Fruit fly (Drosophila melanogaster): ENCODE results near the gene CG2926.

CG2926 gene

dm6 chr3R:5620387-5620956 is 32.3 kb upstream of the CG2926 start (continued):
- TF ChIP-seq CG5245 (GFP tag; optimal IDR thresholded peaks at IDR 0.05) = peak; percentile 61
- no peak for TF ChIP-seq ftz-f1 (GFP tag; optimal IDR thresholded peaks at IDR 0.05)
- TF ChIP-seq CG2116 (GFP tag; optimal IDR thresholded peaks at IDR 0.05) = peak; percentile 19
- TF ChIP-seq chn (GFP tag; optimal IDR thresholded peaks at IDR 0.05) = peak; percentile 43
- TF ChIP-seq CG3407 (GFP tag; optimal IDR thresholded peaks at IDR 0.05) = peak; percentile 38
- no peak for TF ChIP-seq CG15011 (GFP tag; optimal IDR thresholded peaks at IDR 0.05)
- peak; percentile 44 for TF ChIP-seq vfl (GFP tag; optimal IDR thresholded peaks at IDR 0.05)
- TF ChIP-seq sob (GFP tag; IDR thresholded peaks at IDR 0.05) = peak; percentile 37; the same call in 1 of the 2 replicates
- no peak for TF ChIP-seq tna (GFP tag; IDR thresholded peaks at IDR 0.05; ENCODE audit: partially characterized antibody)
- TF ChIP-seq prd (optimal IDR thresholded peaks at IDR 0.05) = no peak
- peak; percentile 71 for TF ChIP-seq prd (GFP tag; IDR thresholded peaks at IDR 0.05)
- peak; percentile 42; the same call in 2 of the 4 replicates for TF ChIP-seq Gug (GFP tag; IDR thresholded peaks at IDR 0.05)
- TF ChIP-seq Nf-YA (GFP tag; IDR thresholded peaks at IDR 0.05) = peak; percentile 35; the same call in 1 of the 2 replicates
- peak; percentile 38 for TF ChIP-seq gcm (GFP tag; optimal IDR thresholded peaks at IDR 0.05)
- TF ChIP-seq Nf-YB (GFP tag; optimal IDR thresholded peaks at IDR 0.05) = peak; percentile 32
- no peak for TF ChIP-seq NK7.1 (GFP tag; optimal IDR thresholded peaks at IDR 0.05)
- TF ChIP-seq Dfd (GFP tag; optimal IDR thresholded peaks at IDR 0.05) = no peak
- TF ChIP-seq CG4730 (GFP tag; IDR thresholded peaks at IDR 0.05) = peak; percentile 46; the same call in 1 of the 2 replicates
- no peak for TF ChIP-seq CG7987 (GFP tag; optimal IDR thresholded peaks at IDR 0.05)
- peak; percentile 97 for TF ChIP-seq Ets65A (GFP tag)
- TF ChIP-seq corto (GFP tag; optimal IDR thresholded peaks at IDR 0.05) = peak; percentile 32
- TF ChIP-seq CG17612 (GFP tag; IDR thresholded peaks at IDR 0.05) = no peak
- TF ChIP-seq lov (optimal IDR thresholded peaks at IDR 0.05) = no peak
- TF ChIP-seq lov (GFP tag; IDR thresholded peaks at IDR 0.05) = peak; percentile 84
- peak; percentile 59 for TF ChIP-seq Xrp1 (GFP tag; IDR thresholded peaks at IDR 0.05)
- TF ChIP-seq CG10543 (GFP tag; optimal IDR thresholded peaks at IDR 0.05) = no peak
- TF ChIP-seq ac (GFP tag; optimal IDR thresholded peaks at IDR 0.05) = no peak
- peak; percentile 52 for TF ChIP-seq dmrt11E (tag; optimal IDR thresholded peaks at IDR 0.05)
- peak; percentile 65 for TF ChIP-seq CG18599 (GFP tag; optimal IDR thresholded peaks at IDR 0.05)
- peak; percentile 23 for TF ChIP-seq CG4617 (GFP tag; optimal IDR thresholded peaks at IDR 0.05; ENCODE audit: borderline replicate concordance)
- TF ChIP-seq CG33557 (GFP tag; optimal IDR thresholded peaks at IDR 0.05) = no peak
- TF ChIP-seq CG9609 (GFP tag; optimal IDR thresholded peaks at IDR 0.05) = peak; percentile 57
- TF ChIP-seq Tbp (GFP tag; optimal IDR thresholded peaks at IDR 0.05) = no peak
- TF ChIP-seq CG10147 (GFP tag; optimal IDR thresholded peaks at IDR 0.05) = peak; percentile 65
- TF ChIP-seq ash1 (GFP tag; optimal IDR thresholded peaks at IDR 0.05) = no peak
- peak; percentile 48; the same call in 1 of the 2 replicates for TF ChIP-seq stc (GFP tag; IDR thresholded peaks at IDR 0.05)
- TF ChIP-seq sr (GFP tag; IDR thresholded peaks at IDR 0.05) = no peak

dm6 chr3R:5617923-5618623 is 29.9 kb upstream of the CG2926 start:
- TF ChIP-seq grau (tag; optimal IDR thresholded peaks at IDR 0.05) (peak; percentile 47), cg (GFP tag; optimal IDR thresholded peaks at IDR 0.05) (no peak), Mrtf (GFP tag; IDR thresholded peaks at IDR 0.05) (no peak), row (GFP tag; IDR thresholded peaks at IDR 0.05) (0 out of 3 replicates have a peak, but pooled peaks have one; percentile 30), pan (optimal IDR thresholded peaks at IDR 0.05) (no peak), pan (GFP tag; optimal IDR thresholded peaks at IDR 0.05 in 1 of 2, IDR thresholded peaks at IDR 0.05 in 1 of 2) (peak in 1 of 2 experiments; percentile 14), Poxn (GFP tag; IDR thresholded peaks at IDR 0.05) (no peak), Ada2b (GFP tag; IDR thresholded peaks at IDR 0.05) (no peak), fd64A (GFP tag; optimal IDR thresholded peaks at IDR 0.05) (no peak), ara (GFP tag; IDR thresholded peaks at IDR 0.05) (0 out of 2 replicates have a peak, but pooled peaks have one; percentile 34), eve (GFP tag; optimal IDR thresholded peaks at IDR 0.05) (no peak), Dp (GFP tag; optimal IDR thresholded peaks at IDR 0.05) (no peak), prd (optimal IDR thresholded peaks at IDR 0.05) (no peak), prd (GFP tag; IDR thresholded peaks at IDR 0.05) (peak; percentile 23; the same call in 1 of the 3 replicates), CG6175 (GFP tag; IDR thresholded peaks at IDR 0.05) (0 out of 3 replicates have a peak, but pooled peaks have one; percentile 8), CG17359 (tag; optimal IDR thresholded peaks at IDR 0.05) (no peak), Sry-δ (GFP tag; optimal IDR thresholded peaks at IDR 0.05) (no peak)
